Worm (Caenorhabditis elegans) whole organism, L1 larva: ENCODE results near the gene ZK688.4.

Experiments used
- ama-1 ChIP-seq: fragments of 150-350 bp; optimal IDR thresholded peaks from 2 replicates; lab custom pipeline; 2014
- egl-27 ChIP-seq, 2 experiments: fragments of 150-350 bp in 1 of 2; sonication (generic microtip); optimal IDR thresholded peaks; 3 replicates each; lab custom pipeline; 2017 to 2018; ENCODE audit warnings: missing biosample characterization in 2 of 2, missing genetic modification characterization in 2 of 2, missing genetic modification reagents in 2 of 2
- elt-2 ChIP-seq: sonication (generic microtip); optimal IDR thresholded peaks from 2 replicates; lab custom pipeline; 2016; ENCODE audit warnings: missing genetic modification characterization, mild to moderate bottlenecking, inconsistent platforms, missing compliant biosample characterization, missing genetic modification reagents
- elt-3 ChIP-seq, 6 experiments: fragments of 150-350 bp in 1 of 6; sonication (generic microtip); optimal IDR thresholded peaks; 2 replicates each; lab custom pipeline; 2017 to 2018; ENCODE audit warnings: missing biosample characterization in 6 of 6, missing genetic modification characterization in 6 of 6, inconsistent platforms in 1 of 6
- grh-1 ChIP-seq: fragments of 200-800 bp; sonication (Bioruptor generic); IDR thresholded peaks from 2 replicates; pipeline ENCODE4 v1.3.6; 2022; ENCODE audit warnings: missing genetic modification reagents, missing genetic modification characterization, missing compliant biosample characterization
- lir-3 ChIP-seq: sonication (generic microtip); optimal IDR thresholded peaks from 2 replicates; lab custom pipeline; 2016; ENCODE audit warnings: mild to moderate bottlenecking, missing genetic modification characterization, moderate library complexity, missing compliant biosample characterization; ENCODE audit not compliant: poor library complexity
- mdl-1 ChIP-seq, 2 experiments: fragments of 150-350 bp; optimal IDR thresholded peaks; 2 replicates each; lab custom pipeline; 2014 to 2017; ENCODE audit warnings: missing biosample characterization in 2 of 2, missing genetic modification characterization in 2 of 2, inconsistent platforms in 1 of 2
- nhr-237 ChIP-seq: fragments of 150-350 bp; optimal IDR thresholded peaks from 2 replicates; lab custom pipeline; 2014; ENCODE audit warnings: missing biosample characterization, missing genetic modification characterization
- snpc-4 ChIP-seq: fragments of 150-350 bp; optimal IDR thresholded peaks from 2 replicates; lab custom pipeline; 2014; ENCODE audit warnings: missing biosample characterization, missing genetic modification characterization
- sox-4 ChIP-seq: sonication (generic microtip); optimal IDR thresholded peaks from 2 replicates; lab custom pipeline; 2016; ENCODE audit warnings: missing genetic modification characterization, missing compliant biosample characterization
- sptf-1 ChIP-seq: fragments of 150-350 bp; optimal IDR thresholded peaks from 2 replicates; lab custom pipeline; 2014; ENCODE audit warnings: missing biosample characterization, missing genetic modification characterization
- unc-130 ChIP-seq: fragments of 150-350 bp; optimal IDR thresholded peaks from 2 replicates; lab custom pipeline; 2017; ENCODE audit warnings: missing biosample characterization, missing genetic modification characterization, inconsistent platforms
- unc-30 ChIP-seq: sonication (generic microtip); optimal IDR thresholded peaks from 2 replicates; lab custom pipeline; 2017; ENCODE audit warnings: missing biosample characterization, missing genetic modification characterization

DNA sequence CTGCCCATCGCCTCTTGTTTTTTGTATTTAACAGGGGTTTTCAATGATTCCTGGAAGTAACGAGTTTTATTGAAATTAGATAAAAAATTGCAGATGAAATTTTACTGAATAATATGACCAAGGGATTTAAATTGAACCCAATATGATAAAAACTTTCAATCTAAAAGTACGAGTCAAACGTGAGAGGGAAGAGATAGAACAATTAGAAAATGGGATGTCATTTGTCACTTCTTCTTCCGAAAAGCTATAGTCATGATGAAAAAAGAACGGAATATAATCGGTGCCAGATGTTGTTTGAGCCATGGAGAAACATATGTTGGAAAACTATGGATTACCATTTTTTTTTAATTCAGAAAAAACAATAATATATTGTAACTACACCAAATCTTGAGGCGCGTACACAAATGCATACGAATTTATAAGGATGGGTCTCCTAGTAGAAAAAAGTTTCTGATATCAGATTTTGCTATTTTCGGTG is 15.9 kb upstream of the ZK688.4 start, which contains the start of gene sup-18:
- no peak for TF ChIP-seq unc-30
- TF ChIP-seq snpc-4 (tag; lab: Kevin White, UChicago), result no peak
- TF ChIP-seq nhr-237 (tag; lab: Kevin White, UChicago), result no peak
- no peak for TF ChIP-seq sptf-1 (tag; lab: Kevin White, UChicago)
- TF ChIP-seq sox-4 (tag; lab: Kevin White, UChicago), result no peak
- TF ChIP-seq mdl-1 (tag; optimal IDR thresholded peaks at IDR 0.05; lab: Kevin White, UChicago), result no peak
- TF ChIP-seq lir-3 (tag; lab: Kevin White, UChicago), result no peak
- TF ChIP-seq grh-1 (GFP tag; lab: Robert Waterston, UW), result no peak
- no peak for TF ChIP-seq elt-2 (tag; lab: Kevin White, UChicago)
- TF ChIP-seq egl-27 (tag; optimal IDR thresholded peaks at IDR 0.05; lab: Kevin White, UChicago), result no peak
- TF ChIP-seq ama-1 (lab: Kevin White, UChicago), result no peak
- TF ChIP-seq elt-3 (tag; optimal IDR thresholded peaks at IDR 0.05; lab: Kevin White, UChicago), result no peak
- TF ChIP-seq unc-130, result no peak
